Worm (Caenorhabditis elegans): ENCODE results near the gene rpl-21.
A peak's percentile ranks its signal among the peaks of the same experiment; 100 is the strongest.

The rpl-21 gene

DNA sequence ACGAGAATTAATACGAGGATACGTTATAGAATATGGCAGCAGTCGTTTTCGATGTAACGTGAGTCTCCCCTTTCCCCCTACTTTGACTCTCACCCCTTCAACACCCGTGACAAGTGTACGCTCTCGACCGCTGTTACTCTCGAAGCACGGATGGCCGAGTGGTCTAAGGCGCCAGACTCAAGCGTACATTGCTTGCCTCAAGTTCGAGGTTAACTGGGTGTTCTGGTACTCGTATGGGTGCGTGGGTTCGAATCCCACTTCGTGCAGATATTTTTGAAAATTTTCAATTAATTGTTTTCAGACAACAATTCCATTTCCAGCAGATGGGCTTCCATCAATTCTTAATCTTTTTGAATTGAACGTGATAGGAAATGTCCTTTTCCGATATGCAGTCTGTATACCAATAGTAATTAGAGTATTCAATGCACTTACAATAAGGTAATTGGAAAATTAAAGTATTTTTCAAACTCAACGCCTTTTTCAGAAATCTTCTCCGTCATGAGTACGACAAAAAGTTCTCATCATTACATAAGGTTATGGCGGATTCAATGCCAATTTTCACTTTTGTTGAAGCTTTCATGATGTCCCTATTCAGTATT lies 20.5 kb downstream of the rpl-21 start (continued):
- TF ChIP-seq ceh-40 (GFP tag; IDR thresholded peaks at IDR 0.05) (0 out of 2 replicates have a peak, but pooled peaks have one; percentile 57), B0035.1 (tag; optimal IDR thresholded peaks at IDR 0.05) (peak; percentile 62), nhr-90 (tag; optimal IDR thresholded peaks at IDR 0.05) (peak; percentile 87), T26A5.8 (tag; optimal IDR thresholded peaks at IDR 0.05) (peak; percentile 61), attf-6 (GFP tag; IDR thresholded peaks at IDR 0.05) (peak; percentile 69; the same call in 1 of the 2 replicates), aptf-3 (GFP tag; IDR thresholded peaks at IDR 0.05) (no peak), F49E8.2 (tag; optimal IDR thresholded peaks at IDR 0.05; ENCODE audit: insufficient read depth) (peak; percentile 65), let-526 (GFP tag; IDR thresholded peaks at IDR 0.05) (no peak), Y67H2A.10 (GFP tag; conservative IDR thresholded peaks at IDR 0.05) (0 out of 2 replicates have a peak, but pooled peaks have one; percentile 30), egl-18 (GFP tag; IDR thresholded peaks at IDR 0.05) (no peak), ztf-18 (tag; optimal IDR thresholded peaks at IDR 0.05) (peak; percentile 77), D2030.7 (GFP tag; IDR thresholded peaks at IDR 0.05) (peak; percentile 83), B0336.3 (GFP tag; IDR thresholded peaks at IDR 0.05) (peak; percentile 54; the same call in 1 of the 2 replicates), F22D6.2 (tag; optimal IDR thresholded peaks at IDR 0.05) (peak; percentile 17), F37B4.10 (GFP tag; IDR thresholded peaks at IDR 0.05) (no peak), tbp1 (GFP tag; optimal IDR thresholded peaks at IDR 0.05) (peak; percentile 99), dox-1 (GFP tag; IDR thresholded peaks at IDR 0.05) (peak; percentile 89), snpc-4 (GFP tag; optimal IDR thresholded peaks at IDR 0.05) (peak; percentile 81), snpc-4 (tag; optimal IDR thresholded peaks at IDR 0.05) (peak; percentile 36 to 76 (median 64)), F23B12.7 (tag; optimal IDR thresholded peaks at IDR 0.05; ENCODE audit: insufficient read depth) (peak; percentile 91), somi-1 (GFP tag; optimal IDR thresholded peaks at IDR 0.05) (no peak), unc-62 (GFP tag; optimal IDR thresholded peaks at IDR 0.05) (no peak), zfh-2 (GFP tag; conservative IDR thresholded peaks at IDR 0.05) (peak; percentile 48; the same call in 1 of the 2 replicates), mel-28 (tag; optimal IDR thresholded peaks at IDR 0.05; ENCODE audit: borderline replicate concordance) (no peak), nhr-120 (GFP tag; IDR thresholded peaks at IDR 0.05) (no peak), mcd-1 (GFP tag; IDR thresholded peaks at IDR 0.05) (peak; percentile 73), Y56A3A.18 (GFP tag; IDR thresholded peaks at IDR 0.05) (peak; percentile 83), bed-1 (GFP tag; IDR thresholded peaks at IDR 0.05) (no peak), ceh-58 (GFP tag; IDR thresholded peaks at IDR 0.05) (no peak), hlh-26 (GFP tag; conservative IDR thresholded peaks at IDR 0.05) (no peak), ztf-6 (GFP tag; IDR thresholded peaks at IDR 0.05) (peak; percentile 83), nfya-2 (GFP tag; IDR thresholded peaks at IDR 0.05) (0 out of 2 replicates have a peak, but pooled peaks have one; percentile 20), ztf-25 (GFP tag; IDR thresholded peaks at IDR 0.05) (peak; percentile 83), lsy-27 (tag; optimal IDR thresholded peaks at IDR 0.05; ENCODE audit: borderline replicate concordance, insufficient read depth) (no peak)

DNA sequence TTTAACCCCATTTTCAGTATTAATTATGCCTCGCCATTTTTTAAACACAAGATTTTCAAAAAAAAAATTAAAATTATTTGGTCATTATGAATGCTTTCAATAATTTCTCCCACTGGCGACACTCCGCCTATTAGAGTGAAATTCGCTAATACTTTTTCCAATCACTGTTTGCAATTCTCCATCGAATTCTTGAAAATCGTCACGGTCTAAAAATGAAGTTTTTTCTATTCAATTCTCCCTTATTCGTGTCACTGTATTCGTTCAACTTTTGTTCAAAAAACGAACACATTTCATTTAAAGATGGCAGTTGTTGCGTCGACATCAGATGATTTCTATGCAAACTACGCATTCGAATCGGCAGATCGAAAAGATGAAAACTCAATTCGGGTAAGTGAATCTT lies 21.5 kb downstream of the rpl-21 start, which contains the start of gene C14B9.3:
Gene C14B9.3 (plus strand): TSS at position 301 of the 400 bp plus-strand sequence.
- no peak for TF ChIP-seq unc-130 (GFP tag; optimal IDR thresholded peaks at IDR 0.05)
- no peak for TF ChIP-seq athp-1 (tag; optimal IDR thresholded peaks at IDR 0.05)
- TF ChIP-seq ZK185.1 (tag; optimal IDR thresholded peaks at IDR 0.05; ENCODE audit: poor library complexity, severe bottlenecking) = no peak
- TF ChIP-seq gei-17 (GFP tag; optimal IDR thresholded peaks at IDR 0.05) = no peak
- no peak for TF ChIP-seq Y56A3A.18 (GFP tag; IDR thresholded peaks at IDR 0.05)
- TF ChIP-seq ztf-3 (GFP tag; optimal IDR thresholded peaks at IDR 0.05) = no peak
- TF ChIP-seq B0261.1 (tag; optimal IDR thresholded peaks at IDR 0.05) = no peak
- TF ChIP-seq tbx-9 (tag; optimal IDR thresholded peaks at IDR 0.05; ENCODE audit: borderline replicate concordance) = no peak
- TF ChIP-seq snpc-1.3 (tag; optimal IDR thresholded peaks at IDR 0.05; ENCODE audit: insufficient read depth) = no peak
- TF ChIP-seq hlh-26 (GFP tag; conservative IDR thresholded peaks at IDR 0.05) = no peak
- no peak for TF ChIP-seq mxl-1 (tag; optimal IDR thresholded peaks at IDR 0.05)
- TF ChIP-seq lin-40 (tag; optimal IDR thresholded peaks at IDR 0.05) = no peak
- TF ChIP-seq tlf-1 (GFP tag; optimal IDR thresholded peaks at IDR 0.05) = no peak
- no peak for TF ChIP-seq F52B5.7 (tag; optimal IDR thresholded peaks at IDR 0.05)
- TF ChIP-seq bed-1 (GFP tag; IDR thresholded peaks at IDR 0.05) = no peak
- TF ChIP-seq rec-8 (tag; optimal IDR thresholded peaks at IDR 0.05) = no peak

All from whole organism, young adult.